Fruit fly (Drosophila melanogaster): ENCODE data around the gene ovo.

- no peak for TF ChIP-seq usp (GFP tag; optimal IDR thresholded peaks at IDR 0.05)
- no peak for TF ChIP-seq Dll (optimal IDR thresholded peaks at IDR 0.05)
- TF ChIP-seq psq (optimal IDR thresholded peaks at IDR 0.05): no peak
Measured at dm6 chrX:5019040-5019439, 29.0 kb upstream of the ovo start.

Measured in whole organism.